Worm (Caenorhabditis elegans) whole organism, midembryonic: Measurements from ENCODE around the gene Y59C2A.2.
A peak's percentile ranks its signal among the peaks of the same experiment; 100 is the strongest.

Experiments used
- T22C8.4 ChIP-seq: fragments of 200-800 bp; sonication (Bioruptor generic); IDR thresholded peaks from 2 replicates; pipeline ENCODE4 v1.3.6; 2022; ENCODE audit warnings: missing genetic modification characterization, missing compliant biosample characterization
- cog-1 ChIP-seq: sonication (generic microtip); optimal IDR thresholded peaks from 2 replicates; lab custom pipeline; 2016; ENCODE audit warnings: missing genetic modification characterization, missing compliant biosample characterization
- flt-1 ChIP-seq: fragments of 200-800 bp; sonication (Bioruptor generic); IDR thresholded peaks from 2 replicates; pipeline ENCODE4 v1.3.6; 2022; ENCODE audit warnings: missing genetic modification characterization, missing compliant biosample characterization
- klf-2 ChIP-seq: fragments of 200-800 bp; sonication (Bioruptor generic); conservative IDR thresholded peaks from 2 replicates; pipeline ENCODE4 v1.3.6; 2022; ENCODE audit warnings: missing genetic modification reagents, missing genetic modification characterization, missing compliant biosample characterization
- med-1 ChIP-seq: sonication (generic microtip); optimal IDR thresholded peaks from 2 replicates; lab custom pipeline; 2017; ENCODE audit warnings: missing genetic modification characterization, mild to moderate bottlenecking, missing compliant biosample characterization, antibody characterized with exemption, missing genetic modification reagents; ENCODE audit not compliant: insufficient read depth
- ref-1 ChIP-seq: fragments of 200-800 bp; sonication (Bioruptor generic); conservative IDR thresholded peaks from 2 replicates; pipeline ENCODE4 v1.3.6; 2022; ENCODE audit warnings: missing genetic modification reagents, missing genetic modification characterization, missing compliant biosample characterization
- tab-1 ChIP-seq: fragments of 200-800 bp; sonication (Bioruptor generic); IDR thresholded peaks from 2 replicates; pipeline ENCODE4 v1.3.6; 2022; ENCODE audit warnings: missing genetic modification characterization, missing compliant biosample characterization
- ztf-23 ChIP-seq: fragments of 200-800 bp; sonication (Bioruptor generic); IDR thresholded peaks from 2 replicates; pipeline ENCODE4 v1.3.6; 2022; ENCODE audit warnings: missing genetic modification reagents, missing genetic modification characterization, missing compliant biosample characterization
- ztf-29 ChIP-seq: fragments of 200-800 bp; sonication (Bioruptor generic); IDR thresholded peaks from 2 replicates; pipeline ENCODE4 v1.3.6; 2022; ENCODE audit warnings: missing genetic modification reagents, missing genetic modification characterization, missing compliant biosample characterization

The Y59C2A.2 gene

ce11 chrII:2196742-2197141, 7.2 kb downstream of the Y59C2A.2 start:
- TF ChIP-seq ztf-23 (GFP tag; lab: Robert Waterston, UW) (no peak), tab-1 (GFP tag; lab: Robert Waterston, UW) (no peak), ztf-29 (GFP tag; lab: Robert Waterston, UW) (no peak), med-1 (GFP tag; lab: Kevin White, UChicago) (no peak), flt-1 (no peak), ref-1 (no peak), cog-1 (no peak), T22C8.4 (GFP tag; lab: Robert Waterston, UW) (no peak), klf-2 (GFP tag; lab: Robert Waterston, UW) (no peak)

ce11 chrII:2195541-2195940, 8.4 kb downstream of the Y59C2A.2 start:
- TF ChIP-seq cog-1: peak; percentile 33
- no peak for TF ChIP-seq klf-2 (GFP tag; lab: Robert Waterston, UW)
- no peak for TF ChIP-seq ref-1
- TF ChIP-seq T22C8.4 (GFP tag; lab: Robert Waterston, UW): no peak
- TF ChIP-seq tab-1 (GFP tag; lab: Robert Waterston, UW): no peak

ce11 chrII:2192267-2192666, 11.7 kb downstream of the Y59C2A.2 start:
- TF ChIP-seq ztf-29 (GFP tag; lab: Robert Waterston, UW) (no peak), klf-2 (GFP tag; lab: Robert Waterston, UW) (no peak), flt-1 (no peak), tab-1 (GFP tag; lab: Robert Waterston, UW) (no peak), ref-1 (no peak), med-1 (GFP tag; lab: Kevin White, UChicago) (no peak), T22C8.4 (GFP tag; lab: Robert Waterston, UW) (no peak), ztf-23 (GFP tag; lab: Robert Waterston, UW) (no peak), cog-1 (no peak)

- TF ChIP-seq cog-1: no peak
- no peak for TF ChIP-seq tab-1 (GFP tag; lab: Robert Waterston, UW)
- TF ChIP-seq flt-1: no peak
- no peak for TF ChIP-seq med-1 (GFP tag; lab: Kevin White, UChicago)
Measured at ce11 chrII:2191383-2191782, 12.6 kb downstream of the Y59C2A.2 start.

- no peak for TF ChIP-seq ztf-29 (GFP tag; lab: Robert Waterston, UW)
- TF ChIP-seq tab-1 (GFP tag; lab: Robert Waterston, UW): no peak
- TF ChIP-seq klf-2 (GFP tag; lab: Robert Waterston, UW): no peak
- TF ChIP-seq cog-1: no peak
- no peak for TF ChIP-seq flt-1
- no peak for TF ChIP-seq ref-1
- TF ChIP-seq ztf-23 (GFP tag; lab: Robert Waterston, UW): no peak
- no peak for TF ChIP-seq med-1 (GFP tag; lab: Kevin White, UChicago)
- TF ChIP-seq T22C8.4 (GFP tag; lab: Robert Waterston, UW): no peak
Measured at ce11 chrII:2190522-2190921, 13.4 kb downstream of the Y59C2A.2 start.

ce11 chrII:2189357-2189756, 14.6 kb downstream of the Y59C2A.2 start, which contains the start of gene mtq-2:
Gene mtq-2, minus strand, starts transcription at chrII:2189457.
- no peak for TF ChIP-seq klf-2 (GFP tag; lab: Robert Waterston, UW)
- no peak for TF ChIP-seq T22C8.4 (GFP tag; lab: Robert Waterston, UW)
- no peak for TF ChIP-seq tab-1 (GFP tag; lab: Robert Waterston, UW)
- TF ChIP-seq cog-1: no peak
- no peak for TF ChIP-seq med-1 (GFP tag; lab: Kevin White, UChicago)
- TF ChIP-seq ztf-23 (GFP tag; lab: Robert Waterston, UW): no peak
- TF ChIP-seq ref-1: no peak
- no peak for TF ChIP-seq flt-1
- no peak for TF ChIP-seq ztf-29 (GFP tag; lab: Robert Waterston, UW)

ce11 chrII:2186730-2187129, 17.2 kb downstream of the Y59C2A.2 start:
- TF ChIP-seq T22C8.4 (GFP tag; lab: Robert Waterston, UW): no peak
- no peak for TF ChIP-seq ztf-23 (GFP tag; lab: Robert Waterston, UW)
- no peak for TF ChIP-seq ref-1

- no peak for TF ChIP-seq tab-1 (GFP tag; lab: Robert Waterston, UW)
- no peak for TF ChIP-seq klf-2 (GFP tag; lab: Robert Waterston, UW)
- TF ChIP-seq ztf-29 (GFP tag; lab: Robert Waterston, UW): no peak
- TF ChIP-seq T22C8.4 (GFP tag; lab: Robert Waterston, UW): no peak
- TF ChIP-seq cog-1: no peak
- no peak for TF ChIP-seq med-1 (GFP tag; lab: Kevin White, UChicago)
- no peak for TF ChIP-seq ref-1
- no peak for TF ChIP-seq ztf-23 (GFP tag; lab: Robert Waterston, UW)
- no peak for TF ChIP-seq flt-1
Measured at ce11 chrII:2186329-2186728, 17.6 kb downstream of the Y59C2A.2 start, which contains the start of gene gba-2. Gene gba-2, minus strand, starts transcription at chrII:2186434.

ce11 chrII:2177735-2178134, 26.2 kb downstream of the Y59C2A.2 start:
- TF ChIP-seq T22C8.4 (GFP tag; lab: Robert Waterston, UW) (no peak), flt-1 (no peak), cog-1 (no peak), klf-2 (GFP tag; lab: Robert Waterston, UW) (no peak), ref-1 (no peak), ztf-29 (GFP tag; lab: Robert Waterston, UW) (no peak), ztf-23 (GFP tag; lab: Robert Waterston, UW) (no peak), med-1 (GFP tag; lab: Kevin White, UChicago) (no peak), tab-1 (GFP tag; lab: Robert Waterston, UW) (no peak)

- TF ChIP-seq T22C8.4 (GFP tag; lab: Robert Waterston, UW) (no peak), tab-1 (GFP tag; lab: Robert Waterston, UW) (no peak), flt-1 (no peak), med-1 (GFP tag; lab: Kevin White, UChicago) (no peak), ref-1 (no peak), ztf-29 (GFP tag; lab: Robert Waterston, UW) (no peak), cog-1 (no peak), ztf-23 (GFP tag; lab: Robert Waterston, UW) (no peak), klf-2 (GFP tag; lab: Robert Waterston, UW) (no peak)
Measured at ce11 chrII:2176688-2177087, 27.2 kb downstream of the Y59C2A.2 start, which contains the start of gene gba-1. Gene gba-1, plus strand, starts transcription at chrII:2176741.
